Worm (Caenorhabditis elegans): ENCODE results near the gene fipr-19.

The fipr-19 gene

ce11 chrIII:7462295-7462694 is 3.5 kb upstream of the fipr-19 start, which contains the start of gene fipr-20:
Gene fipr-20 (minus strand): TSS chrIII:7462395.
- TF ChIP-seq mec-3 (tag; optimal IDR thresholded peaks at IDR 0.05; ENCODE audit: borderline replicate concordance) (no peak), pqm-1 (tag; optimal IDR thresholded peaks at IDR 0.05) (no peak), C38D4.7 (GFP tag; optimal IDR thresholded peaks at IDR 0.05) (no peak), ceh-9 (tag; optimal IDR thresholded peaks at IDR 0.05) (no peak), lin-11 (tag; optimal IDR thresholded peaks at IDR 0.05) (no peak), ztf-16 (tag; optimal IDR thresholded peaks at IDR 0.05) (no peak), pax-1 (tag; optimal IDR thresholded peaks at IDR 0.05) (no peak), fkh-6 (tag; optimal IDR thresholded peaks at IDR 0.05) (no peak), ceh-34 (tag; optimal IDR thresholded peaks at IDR 0.05) (no peak), tbx-7 (tag; optimal IDR thresholded peaks at IDR 0.05) (no peak), ceh-19 (GFP tag; optimal IDR thresholded peaks at IDR 0.05) (no peak), tbx-2 (tag; optimal IDR thresholded peaks at IDR 0.05) (no peak), ets-4 (tag; optimal IDR thresholded peaks at IDR 0.05) (no peak), hlh-6 (tag; optimal IDR thresholded peaks at IDR 0.05) (no peak), C08G9.2 (tag; optimal IDR thresholded peaks at IDR 0.05) (no peak), F13H6.1 (tag; optimal IDR thresholded peaks at IDR 0.05) (no peak), pha-4 (tag; optimal IDR thresholded peaks at IDR 0.05) (no peak), rnt-1 (tag; optimal IDR thresholded peaks at IDR 0.05) (no peak)

- TF ChIP-seq ceh-45 (GFP tag; IDR thresholded peaks at IDR 0.05) (no peak), hlh-8 (tag; optimal IDR thresholded peaks at IDR 0.05) (peak; percentile 52)
Observed at ce11 chrIII:7460018-7460417, 1.3 kb upstream of the fipr-19 start, which contains the start of gene mls-1. Gene mls-1 (plus strand): TSS chrIII:7460341.

- TF ChIP-seq K09A11.1 (tag; optimal IDR thresholded peaks at IDR 0.05; ENCODE audit: insufficient read depth) (no peak), pax-1 (tag; optimal IDR thresholded peaks at IDR 0.05) (no peak), ceh-18 (tag; optimal IDR thresholded peaks at IDR 0.05) (no peak), hlh-13 (GFP tag; optimal IDR thresholded peaks at IDR 0.05) (no peak), ceh-22 (tag; optimal IDR thresholded peaks at IDR 0.05) (no peak), npax-4 (tag; optimal IDR thresholded peaks at IDR 0.05) (no peak), fkh-10 (GFP tag; optimal IDR thresholded peaks at IDR 0.05) (no peak), ceh-45 (GFP tag; IDR thresholded peaks at IDR 0.05) (no peak), pha-4 (tag; optimal IDR thresholded peaks at IDR 0.05) (no peak), nfya-1 (tag; optimal IDR thresholded peaks at IDR 0.05) (no peak), ceh-2 (tag; optimal IDR thresholded peaks at IDR 0.05) (no peak), ceh-19 (GFP tag; optimal IDR thresholded peaks at IDR 0.05) (no peak), unc-55 (GFP tag; optimal IDR thresholded peaks at IDR 0.05) (no peak), ref-2 (tag; optimal IDR thresholded peaks at IDR 0.05) (no peak), fkh-6 (tag; optimal IDR thresholded peaks at IDR 0.05) (no peak), odd-2 (tag; optimal IDR thresholded peaks at IDR 0.05) (no peak), pros-1 (tag; optimal IDR thresholded peaks at IDR 0.05) (no peak), ets-4 (tag; optimal IDR thresholded peaks at IDR 0.05) (no peak), pag-3 (tag; optimal IDR thresholded peaks at IDR 0.05; ENCODE audit: borderline replicate concordance) (no peak)
Observed at ce11 chrIII:7456640-7457039, 2.1 kb downstream of the fipr-19 start, which contains the start of gene Y69F12A.1. Gene Y69F12A.1 (plus strand): TSS chrIII:7456940.

- TF ChIP-seq K09A11.1 (tag; optimal IDR thresholded peaks at IDR 0.05; ENCODE audit: insufficient read depth) (no peak), unc-55 (GFP tag; optimal IDR thresholded peaks at IDR 0.05) (peak; percentile 25), ceh-9 (tag; optimal IDR thresholded peaks at IDR 0.05) (no peak)
Observed at ce11 chrIII:7453653-7454124, 5.1 kb downstream of the fipr-19 start, which contains the start of gene alh-12. Gene alh-12 (plus strand): TSS chrIII:7454074.
